Worm (Caenorhabditis elegans): ENCODE measurements around the gene B0361.14.

Gene B0361.14

DNA sequence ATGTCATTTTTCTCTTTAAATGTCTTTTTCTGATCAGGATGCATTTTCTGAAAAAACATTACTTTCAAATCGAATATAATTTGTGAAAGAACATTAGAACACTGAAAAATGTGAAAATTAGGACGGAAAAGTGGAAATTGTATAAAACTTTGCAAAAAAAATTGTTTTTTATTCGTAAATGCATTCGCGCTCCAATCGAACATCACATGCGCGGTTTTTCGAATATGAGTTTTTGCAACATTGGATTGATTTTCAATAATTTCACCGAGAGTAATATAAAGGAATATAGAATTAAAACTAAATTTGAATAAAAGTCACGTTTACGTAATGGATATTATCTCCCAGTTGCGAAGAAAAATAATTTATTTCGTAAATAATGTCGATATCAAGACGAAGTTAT lies 22.1 kb downstream of the B0361.14 start, which contains the start of the genes spot-1 and B0361.11:
TSS of gene spot-1 (minus strand) at position 47 of the 400 bp plus-strand sequence.
TSS of gene B0361.11 (plus strand) at position 372 of the 400 bp plus-strand sequence.
- TF ChIP-seq lsl-1 (GFP tag; optimal IDR thresholded peaks at IDR 0.05), result no peak
- TF ChIP-seq ceh-91 (GFP tag; IDR thresholded peaks at IDR 0.05), result no peak
- TF ChIP-seq ZK185.1 (tag; optimal IDR thresholded peaks at IDR 0.05; ENCODE audit: poor library complexity, severe bottlenecking), result no peak
- no peak for TF ChIP-seq K12H6.12 (tag; optimal IDR thresholded peaks at IDR 0.05)
- TF ChIP-seq nhr-90 (tag; optimal IDR thresholded peaks at IDR 0.05), result no peak
- TF ChIP-seq lin-35 (GFP tag; optimal IDR thresholded peaks at IDR 0.05), result peak; percentile 1 to 77 (median 27)
- TF ChIP-seq let-526 (GFP tag; IDR thresholded peaks at IDR 0.05), result no peak
- no peak for TF ChIP-seq zim-3 (tag; optimal IDR thresholded peaks at IDR 0.05)
- TF ChIP-seq lin-54 (GFP tag; optimal IDR thresholded peaks at IDR 0.05), result peak; percentile 87
- TF ChIP-seq ceh-79 (tag; optimal IDR thresholded peaks at IDR 0.05), result no peak
- TF ChIP-seq hrde-1 (tag; optimal IDR thresholded peaks at IDR 0.05; ENCODE audit: borderline replicate concordance), result no peak
- TF ChIP-seq ztf-18 (tag; optimal IDR thresholded peaks at IDR 0.05), result no peak
- TF ChIP-seq attf-6 (GFP tag; IDR thresholded peaks at IDR 0.05), result no peak
- peak; percentile 88 for TF ChIP-seq mcd-1 (GFP tag; IDR thresholded peaks at IDR 0.05)
- TF ChIP-seq sea-2 (GFP tag; IDR thresholded peaks at IDR 0.05), result no peak
- no peak for TF ChIP-seq tlf-1 (GFP tag; optimal IDR thresholded peaks at IDR 0.05)
- TF ChIP-seq athp-1 (tag; optimal IDR thresholded peaks at IDR 0.05), result no peak
- TF ChIP-seq dpl-1 (GFP tag; optimal IDR thresholded peaks at IDR 0.05), result peak; percentile 42
- TF ChIP-seq efl-1 (GFP tag; optimal IDR thresholded peaks at IDR 0.05), result peak; percentile 75
- TF ChIP-seq F10E7.11 (tag; optimal IDR thresholded peaks at IDR 0.05), result no peak
- no peak for TF ChIP-seq tbp1 (GFP tag; optimal IDR thresholded peaks at IDR 0.05)
- TF ChIP-seq ekl-4 (GFP tag; IDR thresholded peaks at IDR 0.05), result no peak
- no peak for TF ChIP-seq ets-4 (GFP tag; optimal IDR thresholded peaks at IDR 0.05)
- TF ChIP-seq mes-4 (tag; optimal IDR thresholded peaks at IDR 0.05), result no peak
- TF ChIP-seq B0019.2 (GFP tag; conservative IDR thresholded peaks at IDR 0.05), result no peak
- TF ChIP-seq cebp-2 (GFP tag; IDR thresholded peaks at IDR 0.05), result no peak
- no peak for TF ChIP-seq snpc-4 (GFP tag; optimal IDR thresholded peaks at IDR 0.05)
- TF ChIP-seq snpc-4 (tag; optimal IDR thresholded peaks at IDR 0.05), result peak in 2 of 4 experiments; percentile 12 to 48
- no peak for TF ChIP-seq somi-1 (GFP tag; optimal IDR thresholded peaks at IDR 0.05)
- no peak for TF ChIP-seq hsf-1 (GFP tag; IDR thresholded peaks at IDR 0.05)
- TF ChIP-seq hmg-1.2 (GFP tag; IDR thresholded peaks at IDR 0.05), result no peak
- TF ChIP-seq ztf-28 (GFP tag; IDR thresholded peaks at IDR 0.05), result no peak
- TF ChIP-seq rpc-1 (optimal IDR thresholded peaks at IDR 0.05), result no peak
- no peak for TF ChIP-seq rpc-1 (tag; optimal IDR thresholded peaks at IDR 0.05)

- no peak for TF ChIP-seq mel-28 (tag; optimal IDR thresholded peaks at IDR 0.05; ENCODE audit: borderline replicate concordance)
- TF ChIP-seq ztf-28 (GFP tag; IDR thresholded peaks at IDR 0.05), result no peak
- TF ChIP-seq tbx-9 (tag; optimal IDR thresholded peaks at IDR 0.05; ENCODE audit: borderline replicate concordance), result no peak
- TF ChIP-seq him-1 (tag; optimal IDR thresholded peaks at IDR 0.05), result no peak
- TF ChIP-seq repo-1 (tag; optimal IDR thresholded peaks at IDR 0.05), result no peak
- no peak for TF ChIP-seq atf-7 (tag; optimal IDR thresholded peaks at IDR 0.05)
- TF ChIP-seq dpl-1 (GFP tag; optimal IDR thresholded peaks at IDR 0.05), result no peak
- TF ChIP-seq cebp-1 (GFP tag; IDR thresholded peaks at IDR 0.05), result no peak
- no peak for TF ChIP-seq cebp-1 (tag; optimal IDR thresholded peaks at IDR 0.05)
- no peak for TF ChIP-seq F49E8.2 (tag; optimal IDR thresholded peaks at IDR 0.05; ENCODE audit: insufficient read depth)
- no peak for TF ChIP-seq rcor-1 (GFP tag; IDR thresholded peaks at IDR 0.05)
These were observed 24.0 kb downstream of the B0361.14 start, which contains the start of gene psd-1 for ce11 chrIII:7275296-7275695. Gene psd-1, minus strand, starts transcription at chrIII:7275396.
